Worm (Caenorhabditis elegans) whole organism, mixed stage, embryonic: ENCODE data around the gene srt-18.

ENCODE experiments used
- ceh-43 ChIP-seq: fragments of 200-800 bp; sonication (Bioruptor generic); optimal IDR thresholded peaks from 2 replicates; lab custom pipeline; 2018; ENCODE audit warnings: mild to moderate bottlenecking, missing genetic modification characterization, moderate library complexity, missing compliant biosample characterization
- lin-13 ChIP-seq: fragments of 150-350 bp; optimal IDR thresholded peaks from 2 replicates; lab custom pipeline; 2014; ENCODE audit warnings: missing biosample characterization, missing genetic modification characterization
- mep-1 ChIP-seq: fragments of 150-350 bp; optimal IDR thresholded peaks from 2 replicates; lab custom pipeline; 2017; ENCODE audit warnings: missing biosample characterization, missing genetic modification reagents, missing genetic modification characterization, inconsistent platforms
- nhr-237 ChIP-seq: fragments of 150-350 bp; optimal IDR thresholded peaks from 2 replicates; lab custom pipeline; 2014; ENCODE audit warnings: missing biosample characterization, missing genetic modification characterization
- tbx-8 ChIP-seq: fragments of 200-800 bp; sonication (Bioruptor generic); optimal IDR thresholded peaks from 2 replicates; lab custom pipeline; 2018; ENCODE audit warnings: mild to moderate bottlenecking, missing genetic modification characterization, moderate library complexity, missing compliant biosample characterization
- unc-62 ChIP-seq: fragments of 150-350 bp; optimal IDR thresholded peaks from 2 replicates; lab custom pipeline; 2014; ENCODE audit warnings: missing biosample characterization, missing genetic modification reagents, missing genetic modification characterization

DNA sequence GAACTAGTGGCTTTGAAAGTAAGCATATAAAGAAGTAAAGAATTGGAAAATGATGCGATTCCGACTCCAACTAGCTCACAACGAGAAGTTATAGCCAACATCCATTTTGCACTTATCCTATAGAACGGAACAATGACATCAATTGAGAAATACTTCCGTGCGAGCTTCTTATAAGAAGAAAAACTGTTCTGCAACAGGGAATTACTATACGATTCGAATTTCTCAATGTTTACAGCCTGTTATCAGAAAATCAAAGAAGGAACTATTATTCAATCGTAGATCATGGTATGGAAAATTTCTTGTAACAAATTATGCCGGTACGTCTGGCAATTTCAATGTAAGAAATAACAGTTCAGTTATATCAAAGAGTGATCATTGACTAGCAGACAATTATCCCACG, 29.7 kb downstream of the srt-18 start, which contains the start of gene str-85:
- no peak for TF ChIP-seq unc-62 (GFP tag; lab: Kevin White, UChicago)
- no peak for TF ChIP-seq ceh-43 (GFP tag; lab: Kevin White, UChicago)
- no peak for TF ChIP-seq mep-1 (tag; lab: Kevin White, UChicago)
- TF ChIP-seq lin-13 (tag; lab: Kevin White, UChicago), result no peak
- TF ChIP-seq nhr-237, result no peak
- TF ChIP-seq tbx-8 (GFP tag; lab: Kevin White, UChicago), result no peak
